Worm (Caenorhabditis elegans): ENCODE data around the gene F25B4.4.

F25B4.4 gene

DNA sequence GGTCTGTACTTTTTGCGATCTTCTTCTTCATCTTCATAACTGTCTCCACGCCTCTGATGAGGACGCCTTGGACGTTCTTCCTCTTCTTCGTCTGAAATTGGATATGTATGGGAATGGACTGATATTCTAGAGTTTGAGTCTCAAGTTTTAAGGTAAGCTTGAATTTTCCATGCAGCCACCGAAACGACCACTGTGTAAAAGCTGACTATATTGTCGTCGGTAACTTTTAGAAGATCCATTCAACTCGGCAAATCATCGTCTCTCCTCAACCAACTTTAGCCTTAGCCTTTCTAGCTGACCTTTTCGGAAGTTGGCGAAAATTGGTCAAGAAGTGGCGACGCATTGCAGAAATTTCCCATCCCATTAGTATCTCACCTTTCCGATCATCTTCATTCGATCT lies 39.7 kb downstream of the F25B4.4 start:
- no peak for TF ChIP-seq unc-62 (GFP tag; optimal IDR thresholded peaks at IDR 0.05)

DNA sequence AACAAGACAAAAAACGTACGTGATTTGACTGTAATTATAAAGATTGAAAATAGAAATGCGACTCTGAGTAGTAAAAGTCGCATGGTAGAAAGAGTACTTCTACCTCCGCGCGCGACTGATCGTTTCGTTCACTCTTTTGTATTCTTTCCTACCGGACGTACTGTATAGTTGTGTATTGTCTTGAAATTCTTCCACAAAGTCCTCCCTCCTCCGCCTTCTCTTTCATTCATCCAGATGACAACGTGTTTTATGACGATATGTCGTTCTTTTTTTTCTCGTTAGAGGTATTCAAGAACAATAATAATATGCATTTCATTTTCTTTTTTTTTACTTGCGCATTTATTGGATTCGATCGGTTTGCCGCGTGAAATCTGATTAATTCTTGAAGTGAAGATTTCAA lies 41.8 kb downstream of the F25B4.4 start, which contains the start of gene K09H11.4:
TSS of gene K09H11.4 (minus strand) at position 101 of the 400 bp plus-strand sequence.
- no peak for TF ChIP-seq unc-62 (GFP tag; optimal IDR thresholded peaks at IDR 0.05)

DNA sequence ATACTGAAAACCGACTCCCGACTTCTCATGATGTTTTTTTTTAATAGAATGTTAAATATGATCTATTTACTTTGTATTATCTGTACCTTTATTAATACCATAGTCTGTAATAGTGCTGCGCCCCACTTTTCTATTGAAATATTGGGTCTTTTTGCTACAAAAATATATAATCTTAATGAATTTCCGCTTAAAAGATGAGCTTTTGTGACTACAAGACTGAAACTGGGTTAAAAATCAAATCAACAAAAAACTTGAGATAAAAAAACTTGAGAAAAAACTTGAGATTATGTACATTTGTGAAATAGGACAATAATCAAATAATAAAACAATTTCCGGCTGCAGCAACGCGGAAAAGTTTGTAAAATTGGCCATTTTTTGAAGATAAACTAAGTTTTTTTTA lies 46.1 kb downstream of the F25B4.4 start, which contains the start of gene K09H11.15:
TSS of gene K09H11.15 (minus strand) at position 101 of the 400 bp plus-strand sequence.
- TF ChIP-seq unc-62 (GFP tag; optimal IDR thresholded peaks at IDR 0.05) = no peak

Data from whole organism, dauer.